Fruit fly (Drosophila melanogaster) whole organism, embryonic: ENCODE data around the gene CG17906.

Experiments
- ATbp ChIP-seq: fragments of 200-800 bp; sonication (Bioruptor generic); optimal IDR thresholded peaks from 2 replicates; lab custom pipeline; 2017; ENCODE audit warnings: missing biosample characterization, mild to moderate bottlenecking, missing genetic modification characterization, missing genetic modification reagents
- Ada2b ChIP-seq: fragments of 200-800 bp; sonication (Bioruptor generic); IDR thresholded peaks from 2 replicates; pipeline ENCODE4 v1.3.6; 2022; ENCODE audit warnings: missing biosample characterization, missing genetic modification characterization
- CG10209 ChIP-seq: fragments of 200-800 bp; sonication (Bioruptor generic); optimal IDR thresholded peaks from 3 replicates; lab custom pipeline; 2017; ENCODE audit warnings: missing biosample characterization, mild to moderate bottlenecking, missing genetic modification characterization, missing genetic modification reagents
- CG10267 ChIP-seq: fragments of 200-800 bp; sonication (Bioruptor generic); optimal IDR thresholded peaks from 2 replicates; lab custom pipeline; 2018; ENCODE audit warnings: missing biosample characterization, mild to moderate bottlenecking, missing genetic modification characterization, moderate library complexity
- CG11398 ChIP-seq: fragments of 200-800 bp; sonication (Bioruptor generic); optimal IDR thresholded peaks from 2 replicates; lab custom pipeline; 2016; ENCODE audit warnings: missing biosample characterization, missing genetic modification characterization
- CG12391 ChIP-seq: fragments of 200-800 bp; sonication (Bioruptor generic); optimal IDR thresholded peaks from 3 replicates; lab custom pipeline; 2018; ENCODE audit warnings: missing biosample characterization, mild to moderate bottlenecking, missing genetic modification characterization, moderate library complexity
- CG14050 ChIP-seq: fragments of 200-800 bp; sonication (Bioruptor generic); IDR thresholded peaks from 3 replicates; pipeline ENCODE4 v1.3.6; 2022; ENCODE audit warnings: missing biosample characterization, missing genetic modification characterization
- CG15269 ChIP-seq: fragments of 200-800 bp; sonication (Bioruptor generic); optimal IDR thresholded peaks from 2 replicates; lab custom pipeline; 2018; ENCODE audit warnings: missing biosample characterization, mild to moderate bottlenecking, missing genetic modification characterization, moderate library complexity
- CG16815 ChIP-seq: fragments of 200-800 bp; sonication (Bioruptor generic); optimal IDR thresholded peaks from 3 replicates; lab custom pipeline; 2017; ENCODE audit warnings: missing biosample characterization, mild to moderate bottlenecking, missing genetic modification characterization
- CG17359 ChIP-seq: fragments of 200-800 bp; sonication (Bioruptor generic); optimal IDR thresholded peaks from 3 replicates; lab custom pipeline; 2018; ENCODE audit warnings: missing biosample characterization, mild to moderate bottlenecking, missing genetic modification characterization, moderate library complexity
- CG18599 ChIP-seq: fragments of 200-800 bp; sonication (Bioruptor generic); optimal IDR thresholded peaks from 3 replicates; lab custom pipeline; 2017; ENCODE audit warnings: missing biosample characterization, missing genetic modification characterization, mild to moderate bottlenecking, moderate library complexity, missing genetic modification reagents
- CG18619 ChIP-seq: fragments of 200-800 bp; sonication (Bioruptor generic); optimal IDR thresholded peaks from 3 replicates; lab custom pipeline; 2017; ENCODE audit warnings: missing biosample characterization, mild to moderate bottlenecking, missing genetic modification characterization
- CG2116 ChIP-seq: fragments of 200-800 bp; sonication (Bioruptor generic); optimal IDR thresholded peaks from 3 replicates; lab custom pipeline; 2018; ENCODE audit warnings: missing biosample characterization, mild to moderate bottlenecking, missing genetic modification characterization
- CG3163 ChIP-seq: fragments of 200-800 bp; sonication (Bioruptor generic); optimal IDR thresholded peaks from 3 replicates; lab custom pipeline; 2016; ENCODE audit warnings: missing biosample characterization, missing genetic modification characterization
- CG6175 ChIP-seq: fragments of 200-800 bp; sonication (Bioruptor generic); IDR thresholded peaks from 3 replicates; pipeline ENCODE4 v1.3.6; 2022; ENCODE audit warnings: missing biosample characterization, missing genetic modification characterization
- CG8388 ChIP-seq: fragments of 200-800 bp; sonication (Bioruptor generic); optimal IDR thresholded peaks from 2 replicates; lab custom pipeline; 2019; ENCODE audit warnings: missing biosample characterization, mild to moderate bottlenecking, missing genetic modification characterization, moderate library complexity
- CG8944 ChIP-seq: fragments of 200-800 bp; sonication (Bioruptor generic); optimal IDR thresholded peaks from 3 replicates; lab custom pipeline; 2016; ENCODE audit warnings: missing biosample characterization, missing genetic modification characterization
- CG9215 ChIP-seq: fragments of 200-800 bp; sonication (Bioruptor generic); IDR thresholded peaks from 2 replicates; pipeline ENCODE4 v1.3.6; 2022; ENCODE audit warnings: missing biosample characterization, missing genetic modification characterization
- Dfd ChIP-seq, 2 experiments: fragments of >200 bp; optimal IDR thresholded peaks; 2 replicates each; lab custom pipeline; 2017; ENCODE audit warnings: missing biosample characterization in 2 of 2, missing genetic modification characterization in 2 of 2
- Doc2 ChIP-seq: fragments of 200-800 bp; sonication (Bioruptor generic); IDR thresholded peaks from 2 replicates; pipeline ENCODE4 v1.3.6; 2022; ENCODE audit warnings: missing biosample characterization, missing genetic modification characterization
- Gsc ChIP-seq: fragments of 200-800 bp; sonication (Bioruptor generic); IDR thresholded peaks from 2 replicates; pipeline ENCODE4 v1.3.6; 2022; ENCODE audit warnings: missing biosample characterization, missing genetic modification characterization
- Med ChIP-seq: fragments of 200-800 bp; sonication (Bioruptor generic); peaks from one replicate; lab custom pipeline; 2016; ENCODE audit warnings: missing biosample characterization, missing genetic modification characterization, mild to moderate bottlenecking, inconsistent platforms, moderate library complexity
- Mes4 ChIP-seq: fragments of 200-800 bp; sonication (Bioruptor generic); optimal IDR thresholded peaks from 2 replicates; lab custom pipeline; 2016; ENCODE audit warnings: missing biosample characterization, missing genetic modification characterization
- Nf-YC ChIP-seq: fragments of 200-800 bp; optimal IDR thresholded peaks from 3 replicates; lab custom pipeline; 2019; ENCODE audit warnings: missing biosample characterization, mild to moderate bottlenecking, missing genetic modification characterization, moderate library complexity
- Ptx1 ChIP-seq: fragments of 200-800 bp; sonication (Bioruptor generic); IDR thresholded peaks from 2 replicates; pipeline ENCODE4 v1.3.6; 2022; ENCODE audit warnings: missing biosample characterization, missing genetic modification characterization
- Sox100B ChIP-seq: fragments of 200-800 bp; sonication (Bioruptor generic); optimal IDR thresholded peaks from 3 replicates; lab custom pipeline; 2018; ENCODE audit warnings: missing biosample characterization, mild to moderate bottlenecking, missing genetic modification characterization
- Sry-β ChIP-seq: fragments of 200-800 bp; sonication (Bioruptor generic); optimal IDR thresholded peaks from 2 replicates; lab custom pipeline; 2018; ENCODE audit warnings: missing biosample characterization, mild to moderate bottlenecking, missing genetic modification characterization, moderate library complexity
- Tbp ChIP-seq: fragments of >200 bp; optimal IDR thresholded peaks from 2 replicates; lab custom pipeline; 2018; ENCODE audit warnings: missing biosample characterization, missing genetic modification characterization
- ap ChIP-seq: fragments of 200-800 bp; sonication (Bioruptor generic); IDR thresholded peaks from 2 replicates; pipeline ENCODE4 v1.3.6; 2022; ENCODE audit warnings: missing biosample characterization, missing genetic modification characterization
- az2 ChIP-seq: fragments of 200-800 bp; sonication (Bioruptor generic); optimal IDR thresholded peaks from 3 replicates; lab custom pipeline; 2016; ENCODE audit warnings: missing biosample characterization, missing genetic modification characterization
- cwo ChIP-seq: fragments of 200-800 bp; sonication (Bioruptor generic); optimal IDR thresholded peaks from 3 replicates; lab custom pipeline; 2017; ENCODE audit warnings: missing biosample characterization, missing genetic modification characterization, mild to moderate bottlenecking, moderate library complexity, missing genetic modification reagents
- danr ChIP-seq: fragments of 200-800 bp; sonication (Bioruptor generic); IDR thresholded peaks from 2 replicates; pipeline ENCODE4 v1.3.6; 2022; ENCODE audit warnings: missing biosample characterization, missing genetic modification characterization
- dysf ChIP-seq: fragments of 200-800 bp; sonication (Bioruptor generic); IDR thresholded peaks from 3 replicates; pipeline ENCODE4 v1.3.6; 2022; ENCODE audit warnings: missing biosample characterization, missing genetic modification characterization
- ems ChIP-seq: fragments of 200-800 bp; sonication (Bioruptor generic); optimal IDR thresholded peaks from 3 replicates; lab custom pipeline; 2016; ENCODE audit warnings: missing biosample characterization, missing genetic modification characterization
- en ChIP-seq: fragments of 200-800 bp; sonication (Bioruptor generic); optimal IDR thresholded peaks from 2 replicates; lab custom pipeline; 2016; ENCODE audit warnings: missing biosample characterization, missing genetic modification characterization
- gcm ChIP-seq: fragments of 200-800 bp; sonication (Bioruptor generic); optimal IDR thresholded peaks from 2 replicates; lab custom pipeline; 2019; ENCODE audit warnings: missing biosample characterization, mild to moderate bottlenecking, missing genetic modification characterization, moderate library complexity
- lab ChIP-seq: fragments of 200-800 bp; sonication (Bioruptor generic); optimal IDR thresholded peaks from 3 replicates; lab custom pipeline; 2017; ENCODE audit warnings: missing biosample characterization, missing genetic modification characterization, mild to moderate bottlenecking, moderate library complexity, missing genetic modification reagents
- lov ChIP-seq, 2 experiments: fragments of 200-800 bp in 1 of 2; fragments of >200 bp in 1 of 2; sonication (Bioruptor generic) in 1 of 2; IDR thresholded peaks in 1 of 2; optimal IDR thresholded peaks in 1 of 2; 2 replicates in 1 of 2; 3 replicates in 1 of 2; pipeline versions ENCODE4 v1.3.6 to Lab custom; 2017 to 2022; ENCODE audit warnings: missing biosample characterization in 1 of 2, missing genetic modification characterization in 1 of 2
- otp ChIP-seq: fragments of 200-800 bp; sonication (Bioruptor generic); IDR thresholded peaks from 3 replicates; pipeline ENCODE4, ENCODE4 v1.3.6; 2022; ENCODE audit warnings: missing biosample characterization, missing genetic modification characterization
- pita ChIP-seq: fragments of 200-800 bp; sonication (Bioruptor generic); optimal IDR thresholded peaks from 2 replicates; lab custom pipeline; 2017; ENCODE audit warnings: missing biosample characterization, mild to moderate bottlenecking, missing genetic modification characterization
- psq ChIP-seq: fragments of 200-800 bp; sonication (Bioruptor generic); optimal IDR thresholded peaks from 2 replicates; lab custom pipeline; 2017; ENCODE audit warnings: missing biosample characterization, missing genetic modification characterization
- rib ChIP-seq: fragments of 200-800 bp; sonication (Bioruptor generic); IDR thresholded peaks from 2 replicates; pipeline ENCODE4 v1.3.6; 2022; ENCODE audit warnings: missing biosample characterization, missing genetic modification characterization
- scrt ChIP-seq: fragments of 200-800 bp; sonication (Bioruptor generic); optimal IDR thresholded peaks from 2 replicates; lab custom pipeline; 2018; ENCODE audit warnings: missing biosample characterization, mild to moderate bottlenecking, missing genetic modification characterization, moderate library complexity
- sens-2 ChIP-seq: fragments of 200-800 bp; sonication (Bioruptor generic); IDR thresholded peaks from 2 replicates; pipeline ENCODE4 v1.3.6; 2022; ENCODE audit warnings: missing biosample characterization, missing genetic modification characterization
- shn ChIP-seq: fragments of 200-800 bp; sonication (Bioruptor generic); optimal IDR thresholded peaks from 3 replicates; lab custom pipeline; 2016; ENCODE audit warnings: missing biosample characterization, missing genetic modification characterization
- slp2 ChIP-seq: fragments of 200-800 bp; sonication (Bioruptor generic); optimal IDR thresholded peaks from 2 replicates; lab custom pipeline; 2016; ENCODE audit warnings: missing biosample characterization, missing genetic modification characterization
- sr ChIP-seq: fragments of 200-800 bp; sonication (Bioruptor generic); IDR thresholded peaks from 3 replicates; pipeline ENCODE4 v1.3.6; 2022; ENCODE audit warnings: missing biosample characterization, missing genetic modification characterization
- tin ChIP-seq: fragments of 200-800 bp; sonication (Bioruptor generic); optimal IDR thresholded peaks from 3 replicates; lab custom pipeline; 2016; ENCODE audit warnings: missing biosample characterization, missing genetic modification characterization
- unc-4 ChIP-seq: fragments of 200-800 bp; sonication (Bioruptor generic); IDR thresholded peaks from 2 replicates; pipeline ENCODE4 v1.3.6; 2022; ENCODE audit warnings: missing biosample characterization, missing genetic modification characterization; ENCODE audit not compliant: partially characterized antibody

The CG17906 gene

dm6 chr2L:8952194-8953037 lies 41.8 kb upstream of the CG17906 start:
- peak; percentile 23 for TF ChIP-seq tin (GFP tag; lab: Kevin White, UChicago)
- TF ChIP-seq CG8944: peak; percentile 33
- no peak for TF ChIP-seq sr (GFP tag; lab: Robert Waterston, UW)
- TF ChIP-seq Sry-β (GFP tag; lab: Kevin White, UChicago): no peak
- TF ChIP-seq Med: peak; percentile 93
- peak; percentile 12 for TF ChIP-seq CG12391 (tag; lab: Kevin White, UChicago)
- TF ChIP-seq lov (optimal IDR thresholded peaks at IDR 0.05; lab: Kevin White, UChicago): no peak
- no peak; the same call in 2 of the 3 replicates for TF ChIP-seq lov (GFP tag; IDR thresholded peaks at IDR 0.05; lab: Robert Waterston, UW)
- peak; percentile 58 for TF ChIP-seq shn
- TF ChIP-seq ATbp (GFP tag; lab: Kevin White, UChicago): peak; percentile 14
- TF ChIP-seq CG10209 (GFP tag; lab: Kevin White, UChicago): peak; percentile 14
- TF ChIP-seq cwo: peak; percentile 61
- no peak for TF ChIP-seq psq (GFP tag; lab: Kevin White, UChicago)
- no peak for TF ChIP-seq CG2116
- TF ChIP-seq rib (GFP tag; lab: Robert Waterston, UW): no peak
- TF ChIP-seq CG10267: no peak
- TF ChIP-seq CG3163 (GFP tag; lab: Kevin White, UChicago): peak; percentile 50
- no peak for TF ChIP-seq pita (GFP tag; lab: Kevin White, UChicago)
- TF ChIP-seq CG9215 (GFP tag; lab: Robert Waterston, UW): no peak; the same call in 1 of the 2 replicates
- no peak for TF ChIP-seq ap (GFP tag; lab: Robert Waterston, UW)
- peak; percentile 38; the same call in 1 of the 3 replicates for TF ChIP-seq otp (GFP tag; lab: Robert Waterston, UW)
- no peak for TF ChIP-seq ems (GFP tag; lab: Kevin White, UChicago)
- TF ChIP-seq CG16815 (GFP tag; lab: Kevin White, UChicago): peak; percentile 27
- TF ChIP-seq Ptx1 (GFP tag; lab: Robert Waterston, UW): peak; percentile 58
- TF ChIP-seq slp2 (GFP tag; lab: Kevin White, UChicago): no peak
- peak; percentile 88 for TF ChIP-seq lab (GFP tag; lab: Kevin White, UChicago)
- TF ChIP-seq Gsc (GFP tag; lab: Robert Waterston, UW): no peak
- TF ChIP-seq Ada2b (GFP tag; lab: Robert Waterston, UW): peak; percentile 27; the same call in 1 of the 2 replicates
- no peak for TF ChIP-seq Tbp (GFP tag; lab: Kevin White, UChicago)
- no peak for TF ChIP-seq Dfd (GFP tag; optimal IDR thresholded peaks at IDR 0.05; lab: Kevin White, UChicago)
- TF ChIP-seq CG6175 (GFP tag; lab: Robert Waterston, UW): no peak
- peak; percentile 79 for TF ChIP-seq CG18599
- peak; percentile 12 for TF ChIP-seq CG11398
- TF ChIP-seq CG17359 (tag; lab: Kevin White, UChicago): peak; percentile 37
- TF ChIP-seq danr (GFP tag; lab: Robert Waterston, UW): peak; percentile 35; the same call in 1 of the 2 replicates
- TF ChIP-seq sens-2 (GFP tag; lab: Robert Waterston, UW): no peak
- TF ChIP-seq Nf-YC (tag; lab: Kevin White, UChicago): no peak
- no peak for TF ChIP-seq dysf (GFP tag; lab: Robert Waterston, UW)
- no peak for TF ChIP-seq scrt
- TF ChIP-seq az2 (GFP tag; lab: Kevin White, UChicago): peak; percentile 15
- TF ChIP-seq CG18619 (GFP tag; lab: Kevin White, UChicago): peak; percentile 22
- no peak for TF ChIP-seq Doc2 (GFP tag; lab: Robert Waterston, UW)
- TF ChIP-seq gcm (GFP tag; lab: Kevin White, UChicago): no peak
- TF ChIP-seq Sox100B (GFP tag; lab: Kevin White, UChicago): no peak
- TF ChIP-seq CG15269: peak; percentile 39
- TF ChIP-seq CG8388 (GFP tag; lab: Kevin White, UChicago): peak; percentile 42
- no peak for TF ChIP-seq en (GFP tag; lab: Kevin White, UChicago)
- TF ChIP-seq unc-4 (GFP tag; lab: Robert Waterston, UW): no peak
- TF ChIP-seq Mes4 (GFP tag; lab: Kevin White, UChicago): peak; percentile 30
- no peak for TF ChIP-seq CG14050 (GFP tag; lab: Robert Waterston, UW)
